Worm (Caenorhabditis elegans) whole organism, mixed stage, embryonic: Measurements from ENCODE around the gene C24H11.5.

Source experiments
- M03D4.4 ChIP-seq: sonication (generic microtip); optimal IDR thresholded peaks from 2 replicates; lab custom pipeline; 2017; ENCODE audit warnings: mild to moderate bottlenecking, missing genetic modification characterization, missing compliant biosample characterization
- bed-3 ChIP-seq: fragments of 200-800 bp; sonication (Bioruptor generic); optimal IDR thresholded peaks from 3 replicates; lab custom pipeline; 2018; ENCODE audit warnings: mild to moderate bottlenecking, missing genetic modification characterization, moderate library complexity, missing compliant biosample characterization
- blmp-1 ChIP-seq: fragments of 150-350 bp; optimal IDR thresholded peaks from 2 replicates; lab custom pipeline; 2014; ENCODE audit warnings: missing biosample characterization, missing genetic modification characterization
- ceh-39 ChIP-seq: fragments of 150-350 bp; optimal IDR thresholded peaks from 2 replicates; lab custom pipeline; 2014; ENCODE audit warnings: missing biosample characterization, missing genetic modification characterization
- ceh-43 ChIP-seq: fragments of 200-800 bp; sonication (Bioruptor generic); optimal IDR thresholded peaks from 2 replicates; lab custom pipeline; 2018; ENCODE audit warnings: mild to moderate bottlenecking, missing genetic modification characterization, moderate library complexity, missing compliant biosample characterization
- ceh-83 ChIP-seq: fragments of 200-800 bp; sonication (Bioruptor generic); optimal IDR thresholded peaks from 2 replicates; lab custom pipeline; 2018; ENCODE audit warnings: mild to moderate bottlenecking, missing genetic modification characterization, missing compliant biosample characterization
- ces-1 ChIP-seq: fragments of 150-350 bp; optimal IDR thresholded peaks from 2 replicates; lab custom pipeline; 2014; ENCODE audit warnings: missing biosample characterization, missing genetic modification reagents, missing genetic modification characterization
- cnd-1 ChIP-seq: fragments of 200-800 bp; sonication (Bioruptor generic); optimal IDR thresholded peaks from 2 replicates; lab custom pipeline; 2018; ENCODE audit warnings: mild to moderate bottlenecking, missing genetic modification characterization, missing compliant biosample characterization
- drap-1 ChIP-seq: fragments of 200-800 bp; sonication (Bioruptor generic); optimal IDR thresholded peaks from 3 replicates; lab custom pipeline; 2018; ENCODE audit warnings: mild to moderate bottlenecking, missing genetic modification characterization, missing compliant biosample characterization
- elt-1 ChIP-seq: sonication (generic microtip); optimal IDR thresholded peaks from 2 replicates; lab custom pipeline; 2017; ENCODE audit warnings: missing genetic modification characterization, mild to moderate bottlenecking, missing compliant biosample characterization, antibody characterized with exemption, moderate library complexity, borderline replicate concordance; ENCODE audit not compliant: insufficient read depth
- elt-3 ChIP-seq: fragments of 150-350 bp; optimal IDR thresholded peaks from 2 replicates; lab custom pipeline; 2014; ENCODE audit warnings: missing biosample characterization, missing genetic modification characterization
- flh-1 ChIP-seq: fragments of 200-800 bp; sonication (Bioruptor generic); optimal IDR thresholded peaks from 2 replicates; lab custom pipeline; 2018; ENCODE audit warnings: mild to moderate bottlenecking, missing genetic modification characterization, moderate library complexity, missing compliant biosample characterization
- ham-2 ChIP-seq: fragments of 200-800 bp; sonication (Bioruptor generic); optimal IDR thresholded peaks from 2 replicates; lab custom pipeline; 2018; ENCODE audit warnings: mild to moderate bottlenecking, missing genetic modification characterization, missing compliant biosample characterization
- hlh-1 ChIP-seq: fragments of 150-350 bp; optimal IDR thresholded peaks from 2 replicates; lab custom pipeline; 2014; ENCODE audit warnings: missing biosample characterization, missing genetic modification reagents, missing genetic modification characterization
- lin-13 ChIP-seq: fragments of 150-350 bp; optimal IDR thresholded peaks from 2 replicates; lab custom pipeline; 2014; ENCODE audit warnings: missing biosample characterization, missing genetic modification characterization
- lin-32 ChIP-seq: fragments of 200-800 bp; sonication (Bioruptor generic); optimal IDR thresholded peaks from 2 replicates; lab custom pipeline; 2018; ENCODE audit warnings: mild to moderate bottlenecking, missing genetic modification characterization, missing compliant biosample characterization
- lsy-2 ChIP-seq: fragments of 150-350 bp; optimal IDR thresholded peaks from 2 replicates; lab custom pipeline; 2014; ENCODE audit warnings: missing biosample characterization, missing genetic modification characterization
- mab-5 ChIP-seq: fragments of 150-350 bp; optimal IDR thresholded peaks from 2 replicates; lab custom pipeline; 2014; ENCODE audit warnings: missing biosample characterization, missing genetic modification characterization
- mep-1 ChIP-seq: fragments of 150-350 bp; optimal IDR thresholded peaks from 2 replicates; lab custom pipeline; 2017; ENCODE audit warnings: missing biosample characterization, missing genetic modification reagents, missing genetic modification characterization, inconsistent platforms
- mls-2 ChIP-seq: sonication (generic microtip); optimal IDR thresholded peaks from 2 replicates; lab custom pipeline; 2016; ENCODE audit warnings: mild to moderate bottlenecking, missing genetic modification characterization, moderate library complexity, missing compliant biosample characterization
- nhr-12 ChIP-seq: fragments of 150-350 bp; optimal IDR thresholded peaks from 2 replicates; lab custom pipeline; 2014; ENCODE audit warnings: missing biosample characterization, missing genetic modification characterization
- nhr-2 ChIP-seq: fragments of 150-350 bp; optimal IDR thresholded peaks from 2 replicates; lab custom pipeline; 2014; ENCODE audit warnings: missing biosample characterization, missing genetic modification characterization
- nhr-237 ChIP-seq: fragments of 150-350 bp; optimal IDR thresholded peaks from 2 replicates; lab custom pipeline; 2014; ENCODE audit warnings: missing biosample characterization, missing genetic modification characterization
- nhr-28 ChIP-seq: fragments of 150-350 bp; optimal IDR thresholded peaks from 2 replicates; lab custom pipeline; 2014; ENCODE audit warnings: missing biosample characterization, missing genetic modification characterization
- nhr-76 ChIP-seq: sonication (generic microtip); optimal IDR thresholded peaks from 2 replicates; lab custom pipeline; 2017; ENCODE audit warnings: missing biosample characterization, missing genetic modification characterization
- pha-4 ChIP-seq: fragments of 150-350 bp; optimal IDR thresholded peaks from 2 replicates; lab custom pipeline; 2018; ENCODE audit warnings: missing biosample characterization, missing genetic modification reagents, missing genetic modification characterization
- sem-2 ChIP-seq: fragments of 200-800 bp; sonication (Bioruptor generic); optimal IDR thresholded peaks from 2 replicates; lab custom pipeline; 2018; ENCODE audit warnings: mild to moderate bottlenecking, missing genetic modification characterization, missing compliant biosample characterization
- snpc-4 ChIP-seq: fragments of 150-350 bp; optimal IDR thresholded peaks from 2 replicates; lab custom pipeline; 2014; ENCODE audit warnings: missing biosample characterization, missing genetic modification characterization
- sptf-1 ChIP-seq: sonication (generic microtip); optimal IDR thresholded peaks from 2 replicates; lab custom pipeline; 2017; ENCODE audit warnings: mild to moderate bottlenecking, missing genetic modification characterization, moderate library complexity, missing compliant biosample characterization
- tbx-8 ChIP-seq: fragments of 200-800 bp; sonication (Bioruptor generic); optimal IDR thresholded peaks from 2 replicates; lab custom pipeline; 2018; ENCODE audit warnings: mild to moderate bottlenecking, missing genetic modification characterization, moderate library complexity, missing compliant biosample characterization
- unc-120 ChIP-seq: sonication (generic microtip); optimal IDR thresholded peaks from 2 replicates; lab custom pipeline; 2017; ENCODE audit warnings: missing genetic modification characterization, missing compliant biosample characterization; ENCODE audit not compliant: poor library complexity, severe bottlenecking
- unc-39 ChIP-seq: fragments of 150-350 bp; optimal IDR thresholded peaks from 2 replicates; lab custom pipeline; 2014; ENCODE audit warnings: missing biosample characterization, missing genetic modification characterization
- unc-62 ChIP-seq: fragments of 150-350 bp; optimal IDR thresholded peaks from 2 replicates; lab custom pipeline; 2014; ENCODE audit warnings: missing biosample characterization, missing genetic modification reagents, missing genetic modification characterization
- zip-8 ChIP-seq: fragments of 150-350 bp; optimal IDR thresholded peaks from 2 replicates; lab custom pipeline; 2014; ENCODE audit warnings: missing biosample characterization, missing genetic modification characterization
- ztf-11 ChIP-seq: fragments of 150-350 bp; optimal IDR thresholded peaks from 2 replicates; lab custom pipeline; 2014; ENCODE audit warnings: missing biosample characterization, missing genetic modification characterization

Gene C24H11.5

ce11 chrIII:11824088-11824487 is 44.1 kb downstream of the C24H11.5 start:
- TF ChIP-seq mep-1 (tag; lab: Kevin White, UChicago): no peak
- TF ChIP-seq mls-2 (tag; lab: Kevin White, UChicago): no peak
- TF ChIP-seq ztf-11: no peak
- no peak for TF ChIP-seq unc-120 (tag; lab: Kevin White, UChicago)
- no peak for TF ChIP-seq bed-3 (GFP tag; lab: Kevin White, UChicago)
- no peak for TF ChIP-seq nhr-2 (tag; lab: Kevin White, UChicago)
- no peak for TF ChIP-seq ces-1 (GFP tag; lab: Kevin White, UChicago)
- TF ChIP-seq lin-32: no peak
- no peak for TF ChIP-seq nhr-237
- no peak for TF ChIP-seq snpc-4 (tag; lab: Kevin White, UChicago)
- TF ChIP-seq lin-13 (tag; lab: Kevin White, UChicago): no peak
- no peak for TF ChIP-seq ceh-39 (tag; lab: Kevin White, UChicago)
- no peak for TF ChIP-seq flh-1 (GFP tag; lab: Kevin White, UChicago)
- no peak for TF ChIP-seq drap-1 (GFP tag; lab: Kevin White, UChicago)
- TF ChIP-seq unc-62 (GFP tag; lab: Kevin White, UChicago): no peak
- TF ChIP-seq sem-2 (GFP tag; lab: Kevin White, UChicago): no peak
- no peak for TF ChIP-seq nhr-12
- no peak for TF ChIP-seq blmp-1 (tag; lab: Kevin White, UChicago)

DNA sequence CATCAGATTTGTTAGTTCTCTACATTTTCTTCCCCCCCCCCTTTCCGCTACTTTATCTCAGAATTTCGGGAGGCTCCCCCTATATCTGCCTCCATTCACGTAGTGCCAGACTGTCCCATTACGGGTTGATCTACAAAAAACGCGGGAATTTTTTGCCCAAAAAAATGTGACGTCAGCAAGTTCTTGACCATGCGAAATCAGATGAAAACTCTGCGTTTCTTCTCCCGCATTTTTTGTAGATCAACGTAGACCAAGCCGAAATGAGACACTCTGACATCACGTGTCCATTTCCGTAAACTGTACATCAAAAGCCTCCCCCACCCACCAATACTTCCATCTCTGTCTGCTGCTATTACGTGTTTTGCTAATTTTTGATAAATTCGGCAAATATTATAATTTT is 44.5 kb downstream of the C24H11.5 start:
- TF ChIP-seq lin-13 (tag; lab: Kevin White, UChicago) (no peak), sem-2 (GFP tag; lab: Kevin White, UChicago) (no peak), ceh-43 (GFP tag; lab: Kevin White, UChicago) (no peak), drap-1 (GFP tag; lab: Kevin White, UChicago) (no peak), nhr-76 (tag; lab: Kevin White, UChicago) (no peak), tbx-8 (GFP tag; lab: Kevin White, UChicago) (no peak), elt-1 (tag; lab: Kevin White, UChicago) (no peak)

DNA sequence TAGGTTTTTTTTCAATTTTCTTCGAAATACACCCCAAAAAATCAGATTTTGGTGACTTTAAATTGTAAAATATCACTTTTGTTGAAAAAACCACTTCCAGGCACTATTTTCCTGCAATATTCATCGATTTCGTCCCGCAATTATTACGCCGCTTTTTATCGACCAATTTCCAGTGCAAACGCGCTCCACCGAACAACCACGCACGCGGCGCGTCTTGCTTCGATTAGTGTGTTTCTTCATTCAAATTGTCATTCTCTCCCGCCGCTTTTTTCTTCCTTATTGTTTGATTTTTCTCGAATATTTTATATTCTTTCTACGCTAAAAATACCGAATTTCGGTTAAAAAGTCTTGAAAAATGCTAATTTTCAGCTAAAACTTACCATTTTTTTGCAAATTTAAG is 45.6 kb downstream of the C24H11.5 start:
- TF ChIP-seq hlh-1 (tag; lab: Kevin White, UChicago): peak; percentile 65
- TF ChIP-seq ces-1 (GFP tag; lab: Kevin White, UChicago): peak; percentile 50
- peak; percentile 89 for TF ChIP-seq ceh-39 (tag; lab: Kevin White, UChicago)
- no peak for TF ChIP-seq unc-62 (GFP tag; lab: Kevin White, UChicago)
- TF ChIP-seq nhr-28 (tag; lab: Kevin White, UChicago): no peak
- TF ChIP-seq mep-1 (tag; lab: Kevin White, UChicago): peak; percentile 71
- TF ChIP-seq lin-32: no peak
- TF ChIP-seq sem-2 (GFP tag; lab: Kevin White, UChicago): no peak
- TF ChIP-seq drap-1 (GFP tag; lab: Kevin White, UChicago): no peak
- TF ChIP-seq ceh-43 (GFP tag; lab: Kevin White, UChicago): peak; percentile 39
- TF ChIP-seq flh-1 (GFP tag; lab: Kevin White, UChicago): no peak
- TF ChIP-seq cnd-1 (tag; lab: Kevin White, UChicago): peak; percentile 10
- TF ChIP-seq zip-8 (tag; lab: Kevin White, UChicago): no peak
- TF ChIP-seq ztf-11: no peak
- TF ChIP-seq ham-2 (GFP tag; lab: Kevin White, UChicago): no peak
- no peak for TF ChIP-seq elt-3 (tag; lab: Kevin White, UChicago)
- TF ChIP-seq nhr-2 (tag; lab: Kevin White, UChicago): no peak
- peak; percentile 80 for TF ChIP-seq lin-13 (tag; lab: Kevin White, UChicago)
- TF ChIP-seq bed-3 (GFP tag; lab: Kevin White, UChicago): no peak
- TF ChIP-seq sptf-1 (tag; lab: Kevin White, UChicago): no peak
- TF ChIP-seq snpc-4 (tag; lab: Kevin White, UChicago): no peak
- TF ChIP-seq unc-120 (tag; lab: Kevin White, UChicago): no peak
- TF ChIP-seq blmp-1 (tag; lab: Kevin White, UChicago): no peak
- TF ChIP-seq nhr-12: no peak
- TF ChIP-seq M03D4.4 (tag; lab: Kevin White, UChicago): no peak
- TF ChIP-seq unc-39 (tag; lab: Kevin White, UChicago): no peak
- TF ChIP-seq nhr-76 (tag; lab: Kevin White, UChicago): no peak
- no peak for TF ChIP-seq elt-1 (tag; lab: Kevin White, UChicago)
- TF ChIP-seq tbx-8 (GFP tag; lab: Kevin White, UChicago): no peak
- TF ChIP-seq nhr-237: no peak
- TF ChIP-seq ceh-83 (GFP tag; lab: Kevin White, UChicago): no peak
- peak; percentile 66 for TF ChIP-seq pha-4
- peak; percentile 77 for TF ChIP-seq lsy-2 (tag; lab: Kevin White, UChicago)
- TF ChIP-seq mls-2 (tag; lab: Kevin White, UChicago): peak; percentile 42
- TF ChIP-seq mab-5 (tag; lab: Kevin White, UChicago): peak; percentile 14
